Comparison of ENCODE assay signal across 1 fruit fly cellular context in the genomic region with DNA sequence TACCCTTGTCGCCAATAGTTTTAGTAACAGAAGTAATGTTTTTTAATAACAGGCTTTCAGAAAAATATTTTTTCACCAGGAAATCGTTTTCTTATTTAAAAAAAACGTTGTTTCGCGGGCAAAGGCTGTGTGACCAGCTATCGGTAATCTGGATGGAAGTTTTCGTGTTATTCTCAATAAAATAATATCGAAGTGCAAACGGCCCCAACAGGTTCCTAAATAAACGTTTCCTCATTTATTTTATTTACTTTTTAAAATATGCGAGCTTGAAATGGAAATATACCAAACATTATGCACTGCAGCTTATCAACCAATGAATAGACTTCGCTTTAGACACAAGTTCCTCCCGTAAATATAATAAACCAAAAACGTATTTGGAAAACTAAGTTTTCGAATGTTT.
A peak's percentile ranks its signal among the peaks of the same experiment; 100 is the strongest.
TF ChIP-seq lines count a peak whose summit lies in the region.

A gene (plus strand): TSS at position 167 of the 400 bp plus-strand sequence.

TF ChIP-seq in whole organism, embryonic, 481 proteins besides CTCF, POLR2A, EP300 and RAD21 (continued from another document and continues in another):
- no peak for TF ChIP-seq CG11085 (GFP tag; IDR thresholded peaks at IDR 0.05; lab: Robert Waterston, UW)
- no peak for TF ChIP-seq CG6254 (GFP tag; optimal IDR thresholded peaks at IDR 0.05; lab: Kevin White, UChicago)
- no peak for TF ChIP-seq CG10959 (GFP tag; IDR thresholded peaks at IDR 0.05; lab: Robert Waterston, UW)
- TF ChIP-seq shn (GFP tag; optimal IDR thresholded peaks at IDR 0.05; lab: Kevin White, UChicago) = no peak
- TF ChIP-seq Hr78 (GFP tag; optimal IDR thresholded peaks at IDR 0.05; lab: Kevin White, UChicago) = no peak
- no peak for TF ChIP-seq nerfin-1 (tag; optimal IDR thresholded peaks at IDR 0.05; lab: Kevin White, UChicago)
- TF ChIP-seq Awh (GFP tag; IDR thresholded peaks at IDR 0.05; lab: Robert Waterston, UW) = no peak
- no peak for TF ChIP-seq bab2 (GFP tag; optimal IDR thresholded peaks at IDR 0.05; lab: Kevin White, UChicago)
- no peak for TF ChIP-seq chn (GFP tag; optimal IDR thresholded peaks at IDR 0.05; lab: Kevin White, UChicago)
- peak; percentile 63 for TF ChIP-seq CG9797 (GFP tag; optimal IDR thresholded peaks at IDR 0.05; lab: Kevin White, UChicago)
- no peak for TF ChIP-seq Mes4 (GFP tag; optimal IDR thresholded peaks at IDR 0.05; lab: Kevin White, UChicago)
- no peak for TF ChIP-seq h (optimal IDR thresholded peaks at IDR 0.05; lab: Kevin White, UChicago)
- no peak for TF ChIP-seq slp2 (GFP tag; optimal IDR thresholded peaks at IDR 0.05; lab: Kevin White, UChicago)
- no peak for TF ChIP-seq caup (GFP tag; optimal IDR thresholded peaks at IDR 0.05; lab: Kevin White, UChicago; ENCODE audit: severe bottlenecking)
- TF ChIP-seq trem (tag; optimal IDR thresholded peaks at IDR 0.05; lab: Kevin White, UChicago) = peak; percentile 46
- no peak for TF ChIP-seq odd (GFP tag; optimal IDR thresholded peaks at IDR 0.05; lab: Kevin White, UChicago)
- peak; percentile 96 for TF ChIP-seq E2f2 (GFP tag; IDR thresholded peaks at IDR 0.05; lab: Robert Waterston, UW)
- TF ChIP-seq CG7963 (GFP tag; IDR thresholded peaks at IDR 0.05; lab: Robert Waterston, UW; ENCODE audit: partially characterized antibody) = no peak
- no peak for TF ChIP-seq nerfin-2 (GFP tag; IDR thresholded peaks at IDR 0.05; lab: Robert Waterston, UW; ENCODE audit: partially characterized antibody)
- no peak for TF ChIP-seq CG18011 (GFP tag; optimal IDR thresholded peaks at IDR 0.05; lab: Kevin White, UChicago)
- peak; percentile 67 for TF ChIP-seq CG2116 (GFP tag; optimal IDR thresholded peaks at IDR 0.05; lab: Kevin White, UChicago)
- TF ChIP-seq Six4 (GFP tag; optimal IDR thresholded peaks at IDR 0.05; lab: Kevin White, UChicago) = no peak
- TF ChIP-seq toy (GFP tag; IDR thresholded peaks at IDR 0.05; lab: Robert Waterston, UW) = no peak
- no peak for TF ChIP-seq Taf1 (GFP tag; IDR thresholded peaks at IDR 0.05; lab: Robert Waterston, UW)
- no peak for TF ChIP-seq cwo (GFP tag; optimal IDR thresholded peaks at IDR 0.05; lab: Kevin White, UChicago)
- no peak for TF ChIP-seq emc (GFP tag; optimal IDR thresholded peaks at IDR 0.05; lab: Kevin White, UChicago)
- TF ChIP-seq psq (GFP tag; optimal IDR thresholded peaks at IDR 0.05; lab: Kevin White, UChicago) = no peak
- no peak for TF ChIP-seq CG30403 (GFP tag; optimal IDR thresholded peaks at IDR 0.05; lab: Kevin White, UChicago)
- no peak for TF ChIP-seq usp (GFP tag; optimal IDR thresholded peaks at IDR 0.05; lab: Kevin White, UChicago)
- no peak for TF ChIP-seq Chrac-16 (GFP tag; optimal IDR thresholded peaks at IDR 0.05; lab: Kevin White, UChicago)
- no peak for TF ChIP-seq CG18476 (GFP tag; optimal IDR thresholded peaks at IDR 0.05; lab: Kevin White, UChicago)
- TF ChIP-seq ems (GFP tag; optimal IDR thresholded peaks at IDR 0.05; lab: Kevin White, UChicago) = no peak
- TF ChIP-seq MTF-1 (GFP tag; optimal IDR thresholded peaks at IDR 0.05; lab: Kevin White, UChicago; ENCODE audit: borderline replicate concordance) = no peak
- no peak for TF ChIP-seq CG17568 (GFP tag; optimal IDR thresholded peaks at IDR 0.05; lab: Kevin White, UChicago)
- TF ChIP-seq CG15269 (tag; optimal IDR thresholded peaks at IDR 0.05; lab: Kevin White, UChicago) = no peak
- TF ChIP-seq CG15011 (GFP tag; optimal IDR thresholded peaks at IDR 0.05; lab: Kevin White, UChicago) = no peak
- no peak for TF ChIP-seq CG12071 (GFP tag; optimal IDR thresholded peaks at IDR 0.05; lab: Kevin White, UChicago)
- no peak for TF ChIP-seq CG3281 (GFP tag; optimal IDR thresholded peaks at IDR 0.05; lab: Kevin White, UChicago)
- no peak for TF ChIP-seq CG7786 (GFP tag; optimal IDR thresholded peaks at IDR 0.05; lab: Kevin White, UChicago)
- TF ChIP-seq aop (GFP tag; IDR thresholded peaks at IDR 0.05; lab: Robert Waterston, UW) = no peak
- no peak for TF ChIP-seq CG2875 (GFP tag; optimal IDR thresholded peaks at IDR 0.05; lab: Kevin White, UChicago)
- TF ChIP-seq ERR (GFP tag; optimal IDR thresholded peaks at IDR 0.05; lab: Kevin White, UChicago) = no peak
- TF ChIP-seq Spps (tag; optimal IDR thresholded peaks at IDR 0.05; lab: Kevin White, UChicago) = no peak
- peak; percentile 34; the same call in 1 of the 3 replicates for TF ChIP-seq row (GFP tag; IDR thresholded peaks at IDR 0.05; lab: Robert Waterston, UW)
- TF ChIP-seq p53 (GFP tag; optimal IDR thresholded peaks at IDR 0.05; lab: Kevin White, UChicago) = no peak
- TF ChIP-seq Oaz (GFP tag; IDR thresholded peaks at IDR 0.05; lab: Robert Waterston, UW) = no peak
- peak; percentile 53; the same call in 1 of the 2 replicates for TF ChIP-seq unc-4 (GFP tag; IDR thresholded peaks at IDR 0.05; lab: Robert Waterston, UW; ENCODE audit: partially characterized antibody)
- TF ChIP-seq tio (GFP tag; optimal IDR thresholded peaks at IDR 0.05; lab: Kevin White, UChicago) = no peak
- TF ChIP-seq CG42726 (GFP tag; IDR thresholded peaks at IDR 0.05; lab: Robert Waterston, UW; ENCODE audit: partially characterized antibody) = no peak
- TF ChIP-seq sqz (GFP tag; optimal IDR thresholded peaks at IDR 0.05; lab: Kevin White, UChicago) = no peak
- TF ChIP-seq CG1647 (GFP tag; optimal IDR thresholded peaks at IDR 0.05; lab: Kevin White, UChicago) = no peak
- TF ChIP-seq Vsx1 (GFP tag; optimal IDR thresholded peaks at IDR 0.05; lab: Kevin White, UChicago) = no peak
- TF ChIP-seq CG17361 (GFP tag; IDR thresholded peaks at IDR 0.05; lab: Robert Waterston, UW) = no peak
- no peak for TF ChIP-seq CG1233 (GFP tag; optimal IDR thresholded peaks at IDR 0.05; lab: Kevin White, UChicago)
- no peak for TF ChIP-seq dan (GFP tag; IDR thresholded peaks at IDR 0.05; lab: Robert Waterston, UW)
- no peak for TF ChIP-seq Rfx (GFP tag; IDR thresholded peaks at IDR 0.05; lab: Robert Waterston, UW)
- no peak for TF ChIP-seq Doc2 (GFP tag; IDR thresholded peaks at IDR 0.05; lab: Robert Waterston, UW)
- no peak for TF ChIP-seq CG31441 (GFP tag; IDR thresholded peaks at IDR 0.05; lab: Robert Waterston, UW)
- TF ChIP-seq CG16863 (GFP tag; optimal IDR thresholded peaks at IDR 0.05; lab: Kevin White, UChicago) = no peak
- TF ChIP-seq unpg (GFP tag; optimal IDR thresholded peaks at IDR 0.05; lab: Kevin White, UChicago) = no peak
- TF ChIP-seq HLHmδ (GFP tag; optimal IDR thresholded peaks at IDR 0.05; lab: Kevin White, UChicago) = no peak
- TF ChIP-seq CG43689 (GFP tag; IDR thresholded peaks at IDR 0.05; lab: Robert Waterston, UW) = no peak
- TF ChIP-seq sim (GFP tag; IDR thresholded peaks at IDR 0.05; lab: Robert Waterston, UW) = no peak
- no peak for TF ChIP-seq CG16815 (GFP tag; optimal IDR thresholded peaks at IDR 0.05; lab: Kevin White, UChicago)
- no peak for TF ChIP-seq CG5180 (GFP tag; optimal IDR thresholded peaks at IDR 0.05; lab: Kevin White, UChicago)
- no peak for TF ChIP-seq gcm2 (GFP tag; optimal IDR thresholded peaks at IDR 0.05; lab: Kevin White, UChicago)
- no peak for TF ChIP-seq Fer1 (GFP tag; optimal IDR thresholded peaks at IDR 0.05; lab: Kevin White, UChicago)
- TF ChIP-seq hbn (GFP tag; IDR thresholded peaks at IDR 0.05; lab: Robert Waterston, UW; ENCODE audit: partially characterized antibody) = no peak
- no peak for TF ChIP-seq CG4854 (GFP tag; optimal IDR thresholded peaks at IDR 0.05; lab: Kevin White, UChicago)
- TF ChIP-seq CG16779 (GFP tag; IDR thresholded peaks at IDR 0.05; lab: Robert Waterston, UW) = no peak
- no peak for TF ChIP-seq CG6854 (GFP tag; optimal IDR thresholded peaks at IDR 0.05; lab: Kevin White, UChicago)
- no peak for TF ChIP-seq CG4730 (GFP tag; IDR thresholded peaks at IDR 0.05; lab: Robert Waterston, UW)
- TF ChIP-seq dimm (GFP tag; IDR thresholded peaks at IDR 0.05; lab: Robert Waterston, UW) = no peak
- no peak for TF ChIP-seq ase (GFP tag; IDR thresholded peaks at IDR 0.05; lab: Robert Waterston, UW)
- no peak for TF ChIP-seq ato (GFP tag; IDR thresholded peaks at IDR 0.05; lab: Robert Waterston, UW; ENCODE audit: partially characterized antibody)
- TF ChIP-seq CG4820 (GFP tag; optimal IDR thresholded peaks at IDR 0.05; lab: Kevin White, UChicago) = no peak
- TF ChIP-seq D (optimal IDR thresholded peaks at IDR 0.05; lab: Kevin White, UChicago) = no peak
- no peak for TF ChIP-seq D (GFP tag; optimal IDR thresholded peaks at IDR 0.05; lab: Kevin White, UChicago)
- no peak for TF ChIP-seq CG7839 (tag; optimal IDR thresholded peaks at IDR 0.05; lab: Kevin White, UChicago)
- TF ChIP-seq maf-S (GFP tag; optimal IDR thresholded peaks at IDR 0.05; lab: Kevin White, UChicago) = no peak
- no peak for TF ChIP-seq CG9932 (GFP tag; IDR thresholded peaks at IDR 0.05; lab: Robert Waterston, UW)
- TF ChIP-seq Dek (tag; optimal IDR thresholded peaks at IDR 0.05; lab: Kevin White, UChicago) = no peak
- no peak for TF ChIP-seq Hey (tag; optimal IDR thresholded peaks at IDR 0.05; lab: Kevin White, UChicago)
- TF ChIP-seq so (GFP tag; IDR thresholded peaks at IDR 0.05; lab: Robert Waterston, UW) = no peak
- TF ChIP-seq CG7357 (GFP tag; IDR thresholded peaks at IDR 0.05; lab: Robert Waterston, UW) = no peak
- TF ChIP-seq klu (GFP tag; IDR thresholded peaks at IDR 0.05; lab: Robert Waterston, UW) = no peak
- TF ChIP-seq zen2 (GFP tag; IDR thresholded peaks at IDR 0.05; lab: Robert Waterston, UW; ENCODE audit: partially characterized antibody) = no peak
- no peak for TF ChIP-seq pros (GFP tag; optimal IDR thresholded peaks at IDR 0.05; lab: Kevin White, UChicago)
- peak; percentile 99 for TF ChIP-seq CG18764 (GFP tag; optimal IDR thresholded peaks at IDR 0.05; lab: Kevin White, UChicago)
- TF ChIP-seq NfI (GFP tag; optimal IDR thresholded peaks at IDR 0.05; lab: Kevin White, UChicago) = no peak
- peak; percentile 9 for TF ChIP-seq CG12391 (tag; optimal IDR thresholded peaks at IDR 0.05; lab: Kevin White, UChicago)
- no peak for TF ChIP-seq CG9727 (GFP tag; optimal IDR thresholded peaks at IDR 0.05; lab: Kevin White, UChicago)
- TF ChIP-seq grn (GFP tag; optimal IDR thresholded peaks at IDR 0.05; lab: Kevin White, UChicago) = no peak
- no peak for TF ChIP-seq vfl (GFP tag; optimal IDR thresholded peaks at IDR 0.05; lab: Kevin White, UChicago)
- peak; percentile 33; the same call in 1 of the 2 replicates for TF ChIP-seq CG14014 (GFP tag; IDR thresholded peaks at IDR 0.05; lab: Robert Waterston, UW)
- no peak for TF ChIP-seq Aef1 (GFP tag; IDR thresholded peaks at IDR 0.05; lab: Robert Waterston, UW)
- TF ChIP-seq Gug (GFP tag; IDR thresholded peaks at IDR 0.05; lab: Robert Waterston, UW) = no peak
- TF ChIP-seq CG8765 (GFP tag; IDR thresholded peaks at IDR 0.05; lab: Robert Waterston, UW) = no peak
- no peak for TF ChIP-seq bigmax (GFP tag; optimal IDR thresholded peaks at IDR 0.05; lab: Kevin White, UChicago)
- no peak for TF ChIP-seq tup (GFP tag; optimal IDR thresholded peaks at IDR 0.05; lab: Kevin White, UChicago)
- TF ChIP-seq fd3F (GFP tag; optimal IDR thresholded peaks at IDR 0.05; lab: Kevin White, UChicago) = no peak
- TF ChIP-seq Eip74EF (GFP tag; optimal IDR thresholded peaks at IDR 0.05; lab: Kevin White, UChicago) = no peak
- TF ChIP-seq Lhr (GFP tag; optimal IDR thresholded peaks at IDR 0.05; lab: Kevin White, UChicago) = no peak
- peak; percentile 3 for TF ChIP-seq CG2120 (GFP tag; optimal IDR thresholded peaks at IDR 0.05; lab: Kevin White, UChicago)
- TF ChIP-seq CG13424 (tag; optimal IDR thresholded peaks at IDR 0.05; lab: Kevin White, UChicago) = peak; percentile 41
- TF ChIP-seq CG30431 (GFP tag; optimal IDR thresholded peaks at IDR 0.05; lab: Kevin White, UChicago) = no peak
- no peak for TF ChIP-seq hb (GFP tag; IDR thresholded peaks at IDR 0.05; lab: Robert Waterston, UW; ENCODE audit: partially characterized antibody)
- no peak for TF ChIP-seq lmd (GFP tag; IDR thresholded peaks at IDR 0.05; lab: Robert Waterston, UW)
- TF ChIP-seq wor (GFP tag; IDR thresholded peaks at IDR 0.05; lab: Robert Waterston, UW) = no peak
- no peak for TF ChIP-seq CG12769 (tag; optimal IDR thresholded peaks at IDR 0.05; lab: Kevin White, UChicago)
- no peak for TF ChIP-seq lov (optimal IDR thresholded peaks at IDR 0.05; lab: Kevin White, UChicago)
- no peak for TF ChIP-seq lov (GFP tag; IDR thresholded peaks at IDR 0.05; lab: Robert Waterston, UW)
- no peak for TF ChIP-seq eve (GFP tag; optimal IDR thresholded peaks at IDR 0.05; lab: Kevin White, UChicago)
- no peak for TF ChIP-seq org-1 (GFP tag; optimal IDR thresholded peaks at IDR 0.05; lab: Kevin White, UChicago)
- no peak for TF ChIP-seq CG12299 (tag; optimal IDR thresholded peaks at IDR 0.05; lab: Kevin White, UChicago)
- peak; percentile 10 for TF ChIP-seq PHDP (tag; optimal IDR thresholded peaks at IDR 0.05; lab: Kevin White, UChicago)
- no peak for TF ChIP-seq CG12744 (GFP tag; optimal IDR thresholded peaks at IDR 0.05; lab: Kevin White, UChicago)
- peak; percentile 74 for TF ChIP-seq sens (GFP tag; lab: Kevin White, UChicago)
- peak; percentile 92 for TF ChIP-seq CG15514 (GFP tag; optimal IDR thresholded peaks at IDR 0.05; lab: Kevin White, UChicago)
- TF ChIP-seq Atf-2 (GFP tag; optimal IDR thresholded peaks at IDR 0.05; lab: Kevin White, UChicago) = no peak
- peak; percentile 35 for TF ChIP-seq Scr (GFP tag; IDR thresholded peaks at IDR 0.05; lab: Robert Waterston, UW; ENCODE audit: partially characterized antibody)
- TF ChIP-seq ewg (GFP tag; optimal IDR thresholded peaks at IDR 0.05; lab: Kevin White, UChicago) = no peak
- TF ChIP-seq Lim3 (GFP tag; IDR thresholded peaks at IDR 0.05; lab: Robert Waterston, UW) = no peak
- TF ChIP-seq CG12236 (GFP tag; optimal IDR thresholded peaks at IDR 0.05; lab: Kevin White, UChicago) = no peak
- no peak for TF ChIP-seq CG14441 (GFP tag; IDR thresholded peaks at IDR 0.05; lab: Robert Waterston, UW)
- peak; percentile 66 for TF ChIP-seq CG13287 (GFP tag; IDR thresholded peaks at IDR 0.05; lab: Robert Waterston, UW; ENCODE audit: partially characterized antibody)
- no peak for TF ChIP-seq ind (GFP tag; optimal IDR thresholded peaks at IDR 0.05; lab: Kevin White, UChicago)
- no peak for TF ChIP-seq zen (tag; optimal IDR thresholded peaks at IDR 0.05; lab: Kevin White, UChicago)
- no peak for TF ChIP-seq Tbp (GFP tag; optimal IDR thresholded peaks at IDR 0.05; lab: Kevin White, UChicago)
- no peak for TF ChIP-seq Doc3 (GFP tag; IDR thresholded peaks at IDR 0.05; lab: Robert Waterston, UW; ENCODE audit: partially characterized antibody)
- no peak for TF ChIP-seq CG10274 (GFP tag; optimal IDR thresholded peaks at IDR 0.05; lab: Kevin White, UChicago)
- TF ChIP-seq fd102C (GFP tag; optimal IDR thresholded peaks at IDR 0.05; lab: Kevin White, UChicago) = no peak
- TF ChIP-seq sr (GFP tag; IDR thresholded peaks at IDR 0.05; lab: Robert Waterston, UW) = no peak
- TF ChIP-seq slbo (GFP tag; IDR thresholded peaks at IDR 0.05; lab: Robert Waterston, UW) = 0 out of 2 replicates have a peak, but pooled peaks have one; percentile 34
